Fruit fly (Drosophila melanogaster): ENCODE data around the gene fok.

The fok gene

DNA sequence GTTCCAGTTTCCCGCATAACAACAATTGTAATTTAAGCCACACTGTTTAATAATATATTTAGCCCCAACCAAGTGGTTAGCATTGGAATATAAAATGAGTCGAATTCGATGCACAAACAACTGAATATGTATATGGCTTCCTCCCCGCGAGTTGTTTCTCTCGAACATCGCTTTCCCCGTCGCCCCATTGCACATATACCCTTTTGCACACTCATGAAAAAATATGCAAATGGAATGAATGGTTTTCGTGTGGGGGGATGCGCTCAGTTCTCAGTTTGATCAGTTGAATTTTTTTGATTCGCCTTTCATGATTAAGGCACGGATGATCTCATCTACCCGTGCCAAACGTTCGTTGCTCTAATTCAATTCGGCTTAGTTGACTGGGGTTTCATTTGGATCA is 4.1 kb downstream of the fok start:
- TF ChIP-seq Met (GFP tag; optimal IDR thresholded peaks at IDR 0.05) (no peak), acj6 (GFP tag; optimal IDR thresholded peaks at IDR 0.05) (no peak), svp (GFP tag) (peak; percentile 7), Eip78C (GFP tag) (peak; percentile 39), ss (GFP tag; optimal IDR thresholded peaks at IDR 0.05) (no peak), CG6854 (GFP tag; optimal IDR thresholded peaks at IDR 0.05) (no peak), Eip75B (GFP tag; optimal IDR thresholded peaks at IDR 0.05) (no peak), net (GFP tag; optimal IDR thresholded peaks at IDR 0.05) (no peak), CG16779 (tag; optimal IDR thresholded peaks at IDR 0.05) (no peak), Eip93F (GFP tag; optimal IDR thresholded peaks at IDR 0.05) (no peak), CG6163 (GFP tag; IDR thresholded peaks at IDR 0.05) (no peak)

DNA sequence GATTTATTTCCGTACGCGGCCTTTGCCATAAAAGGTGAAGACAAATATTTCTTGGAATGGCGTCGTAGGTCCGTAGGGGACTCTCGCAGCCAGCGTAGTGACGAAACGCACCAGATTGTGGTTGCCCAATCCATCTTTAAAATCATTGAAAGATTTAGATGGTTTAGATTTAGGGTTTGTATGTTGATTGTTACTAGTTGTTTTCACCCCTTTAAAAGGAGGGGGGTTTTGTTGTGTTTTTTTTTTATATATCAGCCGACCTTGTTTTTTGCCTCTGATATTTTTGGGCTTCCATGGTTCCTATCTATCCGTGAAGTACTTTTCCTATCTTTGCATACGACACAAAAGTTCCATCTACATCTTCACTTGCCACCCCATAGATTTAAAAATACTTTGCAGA is 6.0 kb downstream of the fok start:
- TF ChIP-seq CG10631 (GFP tag; optimal IDR thresholded peaks at IDR 0.05), result no peak
- TF ChIP-seq svp (GFP tag), result peak; percentile 57
- TF ChIP-seq Met (GFP tag; optimal IDR thresholded peaks at IDR 0.05), result peak; percentile 12
- no peak for TF ChIP-seq Blimp-1 (GFP tag; optimal IDR thresholded peaks at IDR 0.05)
- peak; percentile 19 for TF ChIP-seq Hr39 (GFP tag; optimal IDR thresholded peaks at IDR 0.05)
- TF ChIP-seq esn (GFP tag; optimal IDR thresholded peaks at IDR 0.05), result peak; percentile 12
- TF ChIP-seq Eip75B (GFP tag; optimal IDR thresholded peaks at IDR 0.05), result no peak
- TF ChIP-seq Sox14 (GFP tag; optimal IDR thresholded peaks at IDR 0.05), result no peak
- TF ChIP-seq CG6854 (GFP tag; optimal IDR thresholded peaks at IDR 0.05), result no peak
- peak; percentile 42 for TF ChIP-seq lz (GFP tag; optimal IDR thresholded peaks at IDR 0.05)
- TF ChIP-seq Eip78C (GFP tag), result peak; percentile 31
- peak; percentile 8 for TF ChIP-seq fkh (GFP tag; optimal IDR thresholded peaks at IDR 0.05)
- TF ChIP-seq CG6276 (GFP tag; optimal IDR thresholded peaks at IDR 0.05), result no peak
- no peak for TF ChIP-seq CG11762 (GFP tag; optimal IDR thresholded peaks at IDR 0.05; ENCODE audit: insufficient read depth)

DNA sequence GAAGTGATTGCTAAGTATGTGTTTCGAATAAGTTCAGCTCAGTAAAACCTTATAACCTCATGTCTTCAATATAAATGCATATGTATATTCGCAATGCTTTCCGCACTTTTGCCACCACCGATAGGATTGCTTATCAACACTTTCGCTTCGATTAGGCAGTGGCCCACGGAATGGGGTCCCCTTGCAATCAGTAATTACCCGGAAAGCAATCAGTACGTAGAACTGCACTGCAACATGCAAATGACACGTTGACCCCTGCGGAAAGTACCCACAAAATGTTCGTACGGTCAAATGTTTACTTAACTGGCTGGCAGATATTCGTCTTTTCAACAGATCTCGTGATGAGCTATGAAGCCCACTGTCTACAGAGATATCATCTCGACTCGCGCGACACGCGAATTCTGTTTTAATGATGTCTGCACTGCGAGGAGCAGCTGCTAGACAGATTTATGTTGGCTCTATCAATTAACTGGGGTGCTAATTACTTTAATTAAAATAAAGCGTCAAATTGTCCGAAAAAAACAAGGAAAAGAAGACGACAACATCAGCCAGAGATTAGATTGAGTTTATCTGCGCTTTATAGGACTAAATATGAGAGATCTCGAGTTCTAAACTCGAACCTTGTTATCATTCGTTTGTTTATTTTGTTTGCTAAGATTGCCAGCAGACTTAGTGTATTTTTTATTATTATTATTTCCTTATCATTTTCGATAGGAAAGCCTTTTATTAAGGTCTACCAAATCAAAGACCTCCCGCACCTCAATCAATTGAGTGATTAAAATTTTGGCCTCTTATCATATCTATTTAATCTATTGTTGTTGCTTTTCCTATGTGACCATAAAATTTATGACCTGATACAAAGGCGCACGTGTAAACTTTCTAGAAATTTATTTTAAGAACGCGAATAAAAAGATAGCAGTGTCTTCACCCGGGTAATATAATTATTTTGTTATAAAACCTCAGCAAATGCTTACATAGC is 7.2 kb downstream of the fok start:
- TF ChIP-seq Eip78C (GFP tag), result no peak
- TF ChIP-seq vri (GFP tag; optimal IDR thresholded peaks at IDR 0.05), result peak; percentile 41
- peak; percentile 59 for TF ChIP-seq fkh (GFP tag; optimal IDR thresholded peaks at IDR 0.05)
- peak; percentile 40 for TF ChIP-seq Eip93F (GFP tag; optimal IDR thresholded peaks at IDR 0.05)
- no peak for TF ChIP-seq CG10631 (GFP tag; optimal IDR thresholded peaks at IDR 0.05)
- no peak for TF ChIP-seq CG6808 (GFP tag; optimal IDR thresholded peaks at IDR 0.05)
- TF ChIP-seq Hr4 (GFP tag; optimal IDR thresholded peaks at IDR 0.05), result no peak
- peak; percentile 99 for TF ChIP-seq svp (GFP tag)
- no peak for TF ChIP-seq OdsH (GFP tag; optimal IDR thresholded peaks at IDR 0.05)
- no peak for TF ChIP-seq Eip75B (GFP tag; optimal IDR thresholded peaks at IDR 0.05)

DNA sequence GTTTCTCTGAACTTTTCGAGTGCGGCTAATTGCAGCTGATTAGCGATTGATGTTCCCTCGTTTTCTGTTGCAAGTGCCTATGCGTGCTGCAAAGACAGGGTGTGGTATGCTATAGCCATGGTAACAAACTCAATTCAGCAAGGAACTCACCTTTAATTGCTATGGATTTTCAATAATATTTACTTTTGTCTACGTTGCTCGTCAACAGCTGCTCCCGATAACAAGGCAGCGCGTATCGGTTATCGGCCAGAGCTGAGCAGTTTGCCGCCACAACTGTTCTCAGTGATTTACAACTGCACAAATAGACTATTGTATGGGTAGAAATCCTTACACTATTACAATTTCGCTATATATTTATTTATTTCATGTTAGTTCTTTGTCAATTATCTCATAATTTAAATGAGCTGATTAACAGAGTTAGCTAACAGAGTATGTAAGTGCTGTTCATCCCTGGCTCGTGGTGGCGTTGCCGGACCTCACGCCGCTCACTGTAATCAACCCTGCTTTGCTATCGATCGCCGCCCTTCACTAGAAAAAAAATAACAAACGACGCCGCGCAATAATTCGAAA is 9.6 kb downstream of the fok start, which contains the start of the genes pr and neb:
pr (minus strand) TSS at position 225 of the 570 bp plus-strand sequence.
neb (plus strand) TSS at position 524 of the 570 bp plus-strand sequence.
- TF ChIP-seq CG15336 (GFP tag; IDR thresholded peaks at IDR 0.05) (peak; percentile 57), Met (GFP tag; optimal IDR thresholded peaks at IDR 0.05) (peak; percentile 39), fkh (GFP tag; optimal IDR thresholded peaks at IDR 0.05) (peak; percentile 85), vri (GFP tag; optimal IDR thresholded peaks at IDR 0.05) (peak; percentile 53), Lpt (GFP tag; optimal IDR thresholded peaks at IDR 0.05) (no peak), eg (GFP tag; IDR thresholded peaks at IDR 0.05) (peak; percentile 40; the same call in 1 of the 3 replicates), topi (GFP tag; optimal IDR thresholded peaks at IDR 0.05) (peak; percentile 73), salr (GFP tag; optimal IDR thresholded peaks at IDR 0.05) (no peak), Eip93F (GFP tag; optimal IDR thresholded peaks at IDR 0.05) (peak; percentile 41), ss (GFP tag; optimal IDR thresholded peaks at IDR 0.05) (peak in 1 of 2 experiments; percentile 45), CG6854 (GFP tag; optimal IDR thresholded peaks at IDR 0.05) (no peak), Sox102F (GFP tag; optimal IDR thresholded peaks at IDR 0.05) (peak; percentile 34), Hr39 (GFP tag; optimal IDR thresholded peaks at IDR 0.05) (peak; percentile 42), Ets21C (GFP tag; optimal IDR thresholded peaks at IDR 0.05) (peak; percentile 26), acj6 (GFP tag; optimal IDR thresholded peaks at IDR 0.05) (peak; percentile 54), CG6792 (GFP tag; optimal IDR thresholded peaks at IDR 0.05) (peak; percentile 31), CG3919 (GFP tag; optimal IDR thresholded peaks at IDR 0.05) (peak; percentile 77), Smox (GFP tag; optimal IDR thresholded peaks at IDR 0.05) (peak; percentile 67), OdsH (GFP tag; optimal IDR thresholded peaks at IDR 0.05) (peak; percentile 25), Eip78C (GFP tag) (peak; percentile 82), cyc (GFP tag; optimal IDR thresholded peaks at IDR 0.05) (peak; percentile 65), CG8319 (GFP tag; optimal IDR thresholded peaks at IDR 0.05) (no peak), esn (GFP tag; optimal IDR thresholded peaks at IDR 0.05) (peak; percentile 62), net (GFP tag; optimal IDR thresholded peaks at IDR 0.05) (peak; percentile 25), fd59A (GFP tag; optimal IDR thresholded peaks at IDR 0.05) (no peak), CG4318 (GFP tag; optimal IDR thresholded peaks at IDR 0.05) (no peak), Sox14 (GFP tag; optimal IDR thresholded peaks at IDR 0.05) (peak; percentile 58), Ets96B (tag; optimal IDR thresholded peaks at IDR 0.05) (peak; percentile 65), spab (GFP tag; optimal IDR thresholded peaks at IDR 0.05) (no peak)
